Fruit fly (Drosophila melanogaster) whole organism, pupa: ENCODE measurements around the gene CG43680.

Experiments used
- CG10348 ChIP-seq: fragments of 200-800 bp; sonication (Bioruptor generic); IDR thresholded peaks from 2 replicates; pipeline ENCODE4 v1.3.6; 2022; ENCODE audit warnings: missing biosample characterization, missing genetic modification characterization
- CG12605 ChIP-seq: fragments of 200-800 bp; sonication (Bioruptor generic); IDR thresholded peaks from 2 replicates; pipeline ENCODE4 v1.3.6; 2022; ENCODE audit warnings: missing biosample characterization, missing genetic modification characterization
- CG13204 ChIP-seq: fragments of 200-800 bp; sonication (Bioruptor generic); optimal IDR thresholded peaks from 2 replicates; lab custom pipeline; 2018; ENCODE audit warnings: missing biosample characterization, mild to moderate bottlenecking, missing genetic modification characterization, moderate library complexity
- CG14655 ChIP-seq: fragments of 200-800 bp; sonication (Bioruptor generic); optimal IDR thresholded peaks from 3 replicates; lab custom pipeline; 2017; ENCODE audit warnings: mild to moderate bottlenecking, missing biosample characterization, missing genetic modification reagents, missing genetic modification characterization
- CG15710 ChIP-seq: fragments of 200-800 bp; sonication (Bioruptor generic); optimal IDR thresholded peaks from 2 replicates; lab custom pipeline; 2018; ENCODE audit warnings: missing biosample characterization, mild to moderate bottlenecking, missing genetic modification characterization, moderate library complexity
- CG17806 ChIP-seq: fragments of 200-800 bp; sonication (Bioruptor generic); optimal IDR thresholded peaks from 2 replicates; lab custom pipeline; 2018; ENCODE audit warnings: missing biosample characterization, mild to moderate bottlenecking, missing genetic modification characterization, moderate library complexity
- CG32121 ChIP-seq: fragments of 200-800 bp; sonication (Bioruptor generic); IDR thresholded peaks from 2 replicates; pipeline ENCODE4 v1.3.6; 2022; ENCODE audit warnings: missing biosample characterization, missing genetic modification characterization
- CG34367 ChIP-seq: fragments of 200-800 bp; sonication (Bioruptor generic); optimal IDR thresholded peaks from 2 replicates; lab custom pipeline; 2018; ENCODE audit warnings: missing biosample characterization, mild to moderate bottlenecking, missing genetic modification characterization
- CG4496 ChIP-seq: fragments of 200-800 bp; sonication (Bioruptor generic); IDR thresholded peaks from 3 replicates; pipeline ENCODE4 v1.3.6; 2022; ENCODE audit warnings: missing biosample characterization, missing genetic modification characterization
- CG8159 ChIP-seq: fragments of 200-800 bp; sonication (Bioruptor generic); optimal IDR thresholded peaks from 3 replicates; lab custom pipeline; 2018; ENCODE audit warnings: missing biosample characterization, mild to moderate bottlenecking, missing genetic modification characterization, moderate library complexity
- CG8301 ChIP-seq: fragments of 200-800 bp; sonication (Bioruptor generic); optimal IDR thresholded peaks from 2 replicates; lab custom pipeline; 2018; ENCODE audit warnings: missing biosample characterization, mild to moderate bottlenecking, missing genetic modification characterization
- CG9948 ChIP-seq: fragments of 200-800 bp; sonication (Bioruptor generic); optimal IDR thresholded peaks from 2 replicates; lab custom pipeline; 2018; ENCODE audit warnings: missing biosample characterization, mild to moderate bottlenecking, missing genetic modification characterization, moderate library complexity
- D1 ChIP-seq: fragments of 200-800 bp; sonication (Bioruptor generic); optimal IDR thresholded peaks from 2 replicates; lab custom pipeline; 2018; ENCODE audit warnings: missing biosample characterization, mild to moderate bottlenecking, missing genetic modification characterization, moderate library complexity
- EcR ChIP-seq: fragments of 200-800 bp; sonication (Bioruptor generic); optimal IDR thresholded peaks from 3 replicates; lab custom pipeline; 2019; ENCODE audit warnings: missing biosample characterization, missing genetic modification characterization, mild to moderate bottlenecking, moderate library complexity, missing genetic modification reagents
- Ets98B ChIP-seq: fragments of 200-800 bp; sonication (Bioruptor generic); IDR thresholded peaks from 2 replicates; pipeline ENCODE4 v1.3.6; 2022; ENCODE audit warnings: missing biosample characterization, missing genetic modification characterization
- Pif1A ChIP-seq: fragments of 200-800 bp; sonication (Bioruptor generic); optimal IDR thresholded peaks from 3 replicates; lab custom pipeline; 2016; ENCODE audit warnings: missing biosample characterization, missing genetic modification characterization
- Pif1B ChIP-seq: fragments of 200-800 bp; sonication (Bioruptor generic); optimal IDR thresholded peaks from 3 replicates; lab custom pipeline; 2016; ENCODE audit warnings: missing biosample characterization, missing genetic modification characterization
- Snoo ChIP-seq: fragments of 200-800 bp; sonication (Bioruptor generic); optimal IDR thresholded peaks from 3 replicates; lab custom pipeline; 2017; ENCODE audit warnings: missing biosample characterization, mild to moderate bottlenecking, missing genetic modification characterization, inconsistent platforms
- fd96Ca ChIP-seq: fragments of 200-800 bp; sonication (Bioruptor generic); IDR thresholded peaks from 3 replicates; pipeline ENCODE4 v1.3.6; 2022; ENCODE audit warnings: missing biosample characterization, missing genetic modification characterization
- gl ChIP-seq: fragments of 200-800 bp; sonication (Bioruptor generic); optimal IDR thresholded peaks from 2 replicates; lab custom pipeline; 2018; ENCODE audit warnings: missing biosample characterization, mild to moderate bottlenecking, missing genetic modification characterization
- rn ChIP-seq: fragments of 200-800 bp; sonication (Bioruptor generic); IDR thresholded peaks from 2 replicates; pipeline ENCODE4 v1.3.6; 2022; ENCODE audit warnings: missing biosample characterization, missing genetic modification characterization

The CG43680 gene

dm6 chr3L:15053251-15053650, at the start of gene CG43680:
Gene CG43680, minus strand, starts transcription at chr3L:15053351.
- no peak for TF ChIP-seq rn (GFP tag; lab: Robert Waterston, UW)
- no peak for TF ChIP-seq EcR (GFP tag; lab: Kevin White, UChicago)
- no peak for TF ChIP-seq CG34367 (tag; lab: Kevin White, UChicago)
- TF ChIP-seq CG4496 (GFP tag; lab: Robert Waterston, UW), result no peak
- no peak for TF ChIP-seq Pif1A (GFP tag; lab: Kevin White, UChicago)
- no peak for TF ChIP-seq D1 (tag; lab: Kevin White, UChicago)
- no peak for TF ChIP-seq CG9948
- no peak for TF ChIP-seq CG10348 (GFP tag; lab: Robert Waterston, UW)
- no peak for TF ChIP-seq CG17806 (tag; lab: Kevin White, UChicago)
- no peak for TF ChIP-seq Ets98B (GFP tag; lab: Robert Waterston, UW)
- TF ChIP-seq Snoo (tag; lab: Kevin White, UChicago), result no peak
- no peak for TF ChIP-seq CG8301 (tag; lab: Kevin White, UChicago)
- no peak for TF ChIP-seq gl (tag; lab: Kevin White, UChicago)
- no peak for TF ChIP-seq CG12605 (GFP tag; lab: Robert Waterston, UW)
- TF ChIP-seq CG13204 (GFP tag; lab: Kevin White, UChicago), result no peak
- no peak for TF ChIP-seq Pif1B (GFP tag; lab: Kevin White, UChicago)
- no peak for TF ChIP-seq CG15710
- TF ChIP-seq, all 21 proteins: peak for 0

- peak; percentile 25 for TF ChIP-seq CG9948
- TF ChIP-seq CG4496 (GFP tag; lab: Robert Waterston, UW), result peak; percentile 54; the same call in 1 of the 3 replicates
- TF ChIP-seq CG8301 (tag; lab: Kevin White, UChicago), result peak; percentile 13
- TF ChIP-seq Pif1A (GFP tag; lab: Kevin White, UChicago), result peak; percentile 5
- TF ChIP-seq CG8159 (tag; lab: Kevin White, UChicago), result peak; percentile 49
- no peak for TF ChIP-seq CG10348 (GFP tag; lab: Robert Waterston, UW)
- peak; percentile 31 for TF ChIP-seq CG17806 (tag; lab: Kevin White, UChicago)
- peak; percentile 49 for TF ChIP-seq CG15710
- TF ChIP-seq CG13204 (GFP tag; lab: Kevin White, UChicago), result peak; percentile 96
- TF ChIP-seq fd96Ca, result 0 out of 3 replicates have a peak, but pooled peaks have one; percentile 12
- TF ChIP-seq Snoo (tag; lab: Kevin White, UChicago), result no peak
- no peak for TF ChIP-seq Pif1B (GFP tag; lab: Kevin White, UChicago)
- TF ChIP-seq EcR (GFP tag; lab: Kevin White, UChicago), result peak; percentile 49
- TF ChIP-seq CG12605 (GFP tag; lab: Robert Waterston, UW), result no peak
- no peak for TF ChIP-seq D1 (tag; lab: Kevin White, UChicago)
- TF ChIP-seq rn (GFP tag; lab: Robert Waterston, UW), result no peak
- TF ChIP-seq CG34367 (tag; lab: Kevin White, UChicago), result peak; percentile 38
- no peak for TF ChIP-seq CG32121 (GFP tag; lab: Robert Waterston, UW)
- TF ChIP-seq Ets98B (GFP tag; lab: Robert Waterston, UW), result peak; percentile 31
- TF ChIP-seq CG14655, result peak; percentile 49
- TF ChIP-seq gl (tag; lab: Kevin White, UChicago), result no peak
These were observed 49.6 kb upstream of the CG43680 start for dm6 chr3L:15102669-15103309.

dm6 chr3L:15101639-15102413, 48.7 kb upstream of the CG43680 start:
- TF ChIP-seq CG13204 (GFP tag; lab: Kevin White, UChicago) (peak; percentile 99), Pif1A (GFP tag; lab: Kevin White, UChicago) (no peak), CG8301 (tag; lab: Kevin White, UChicago) (peak; percentile 18), CG32121 (GFP tag; lab: Robert Waterston, UW) (peak; percentile 60), CG12605 (GFP tag; lab: Robert Waterston, UW) (no peak; the same call in 1 of the 2 replicates), D1 (tag; lab: Kevin White, UChicago) (peak; percentile 12), CG9948 (peak; percentile 7), CG14655 (peak; percentile 2), CG17806 (tag; lab: Kevin White, UChicago) (peak; percentile 25), Snoo (tag; lab: Kevin White, UChicago) (peak; percentile 22), CG4496 (GFP tag; lab: Robert Waterston, UW) (peak; percentile 71; the same call in 2 of the 3 replicates), fd96Ca (peak; percentile 25; the same call in 1 of the 3 replicates), CG34367 (tag; lab: Kevin White, UChicago) (peak; percentile 5), CG15710 (peak; percentile 37), gl (tag; lab: Kevin White, UChicago) (peak; percentile 8), EcR (GFP tag; lab: Kevin White, UChicago) (peak; percentile 83), Pif1B (GFP tag; lab: Kevin White, UChicago) (no peak), CG8159 (tag; lab: Kevin White, UChicago) (peak; percentile 52), rn (GFP tag; lab: Robert Waterston, UW) (no peak), CG10348 (GFP tag; lab: Robert Waterston, UW) (0 out of 2 replicates have a peak, but pooled peaks have one; percentile 7), Ets98B (GFP tag; lab: Robert Waterston, UW) (peak; percentile 47; the same call in 1 of the 2 replicates)

dm6 chr3L:15100983-15101382, 47.8 kb upstream of the CG43680 start:
- TF ChIP-seq CG34367 (tag; lab: Kevin White, UChicago) (no peak), CG17806 (tag; lab: Kevin White, UChicago) (no peak), CG8159 (tag; lab: Kevin White, UChicago) (no peak), CG9948 (no peak), CG15710 (no peak), D1 (tag; lab: Kevin White, UChicago) (no peak), Pif1B (GFP tag; lab: Kevin White, UChicago) (no peak), Ets98B (GFP tag; lab: Robert Waterston, UW) (no peak), rn (GFP tag; lab: Robert Waterston, UW) (no peak), CG10348 (GFP tag; lab: Robert Waterston, UW) (no peak), CG32121 (GFP tag; lab: Robert Waterston, UW) (no peak), gl (tag; lab: Kevin White, UChicago) (no peak), Pif1A (GFP tag; lab: Kevin White, UChicago) (no peak), fd96Ca (no peak), CG14655 (no peak), CG4496 (GFP tag; lab: Robert Waterston, UW) (no peak), EcR (GFP tag; lab: Kevin White, UChicago) (no peak), CG8301 (tag; lab: Kevin White, UChicago) (no peak), Snoo (tag; lab: Kevin White, UChicago) (no peak)
